Fruit fly (Drosophila melanogaster) whole organism, wandering third instar larva: ENCODE results near the gene Os-C.

ENCODE experiments used
- Abd-B ChIP-seq: fragments of >200 bp; optimal IDR thresholded peaks from 2 replicates; lab custom pipeline; 2017; ENCODE audit warnings: missing biosample characterization, missing genetic modification characterization
- CG9705 ChIP-seq: fragments of 200-800 bp; sonication (Bioruptor generic); optimal IDR thresholded peaks from 2 replicates; lab custom pipeline; 2018; ENCODE audit warnings: missing biosample characterization, mild to moderate bottlenecking, missing genetic modification characterization
- Hr78 ChIP-seq: fragments of >200 bp; optimal IDR thresholded peaks from 2 replicates; lab custom pipeline; 2017; ENCODE audit warnings: missing biosample characterization, missing genetic modification characterization
- Hr83 ChIP-seq: fragments of 200-300 bp; sonication (Bioruptor generic); optimal IDR thresholded peaks from 2 replicates; lab custom pipeline; 2016; ENCODE audit warnings: missing biosample characterization, mild to moderate bottlenecking, missing genetic modification characterization, moderate library complexity; ENCODE audit not compliant: poor library complexity, severe bottlenecking
- Jra ChIP-seq: sonication (Bioruptor generic); optimal IDR thresholded peaks from 2 replicates; lab custom pipeline; 2016; ENCODE audit warnings: missing biosample characterization, missing genetic modification characterization
- br ChIP-seq: fragments of 200-800 bp; sonication (Bioruptor generic); optimal IDR thresholded peaks from 2 replicates; lab custom pipeline; 2016; ENCODE audit warnings: missing biosample characterization, missing genetic modification characterization
- h ChIP-seq: fragments of 200-800 bp; sonication (Bioruptor generic); optimal IDR thresholded peaks from 3 replicates; lab custom pipeline; 2016; ENCODE audit warnings: missing biosample characterization, mild to moderate bottlenecking, missing genetic modification characterization
- jim ChIP-seq: fragments of 175-275, 200-325 bp; sonication (Bioruptor generic); optimal IDR thresholded peaks from 2 replicates; lab custom pipeline; 2016; ENCODE audit warnings: missing biosample characterization, mild to moderate bottlenecking, missing genetic modification characterization
- sv ChIP-seq: fragments of 200-800 bp; sonication (Bioruptor generic); optimal IDR thresholded peaks from 3 replicates; lab custom pipeline; 2016; ENCODE audit warnings: missing biosample characterization, missing genetic modification characterization
- woc ChIP-seq: sonication (Bioruptor generic); optimal IDR thresholded peaks from 2 replicates; lab custom pipeline; 2016; ENCODE audit warnings: missing biosample characterization, mild to moderate bottlenecking, missing genetic modification characterization

- TF ChIP-seq jim (GFP tag; lab: Kevin White, UChicago) (peak; percentile 55), Abd-B (GFP tag; lab: Kevin White, UChicago) (no peak), Jra (no peak), sv (GFP tag; lab: Kevin White, UChicago) (no peak), Hr83 (GFP tag; lab: Kevin White, UChicago) (peak; percentile 86), br (GFP tag; lab: Kevin White, UChicago) (no peak), CG9705 (no peak), woc (peak; percentile 81), h (GFP tag; lab: Kevin White, UChicago) (peak; percentile 62), Hr78 (GFP tag; lab: Kevin White, UChicago) (no peak)
These were observed 34.6 kb downstream of the Os-C start, which contains the start of the genes CG10435 and Pbp95 for dm6 chr3R:8013121-8014009.
